Fruit fly (Drosophila melanogaster) Kc167 (cell line): Measurements from ENCODE around the gene dmGlut.

Experiments used
- h ChIP-seq: fragments of >200 bp; optimal IDR thresholded peaks from 3 replicates; lab custom pipeline; 2018; ENCODE audit warnings: missing external identifiers
- insv ChIP-seq: fragments of >200 bp; optimal IDR thresholded peaks from 3 replicates; lab custom pipeline; 2018; ENCODE audit warnings: missing external identifiers
- psq ChIP-seq: fragments of >200 bp; optimal IDR thresholded peaks from 2 replicates; lab custom pipeline; 2017; ENCODE audit warnings: missing external identifiers

DNA sequence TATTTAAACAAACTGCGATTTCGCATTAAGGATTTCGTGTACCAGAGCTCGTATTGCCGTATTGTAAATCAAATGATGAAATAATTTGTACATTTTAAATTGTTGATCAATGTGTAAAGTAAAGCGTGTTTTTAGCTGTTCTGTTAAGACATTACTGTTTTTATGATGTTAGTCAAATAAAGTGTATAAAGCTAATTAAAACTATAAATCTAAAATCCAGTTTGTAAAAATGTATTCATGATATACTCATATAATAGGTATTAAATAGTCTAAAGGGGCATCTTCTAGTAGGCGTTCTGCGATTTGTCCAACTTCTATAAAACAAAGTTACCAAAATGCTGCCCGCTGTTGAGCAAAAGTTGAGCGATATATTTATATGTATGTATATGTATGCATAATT is 6.7 kb downstream of the dmGlut start, which contains the start of gene CG18788:
- TF ChIP-seq h (lab: Kevin White, UChicago) (no peak), psq (no peak), insv (lab: Kevin White, UChicago) (no peak)
